Fruit fly (Drosophila melanogaster) whole organism: Measurements from ENCODE around the gene CG13603.
A peak's percentile ranks its signal among the peaks of the same experiment; 100 is the strongest.

ENCODE experiments used
- CG8478 ChIP-seq: fragments of >200 bp; optimal IDR thresholded peaks from 2 replicates; lab custom pipeline; 2018; ENCODE audit warnings: inconsistent platforms
- Dll ChIP-seq: fragments of >200 bp; optimal IDR thresholded peaks from 2 replicates; lab custom pipeline; 2017
- EcR ChIP-seq, 2 experiments: fragments of >200 bp; optimal IDR thresholded peaks; 2 replicates each; lab custom pipeline; 2017; ENCODE audit warnings: missing biosample characterization in 2 of 2, missing genetic modification characterization in 2 of 2, missing genetic modification reagents in 2 of 2
- pan ChIP-seq: fragments of >200 bp; optimal IDR thresholded peaks from 2 replicates; lab custom pipeline; 2017
- psq ChIP-seq: fragments of >200 bp; optimal IDR thresholded peaks from 2 replicates; lab custom pipeline; 2017
- usp ChIP-seq: fragments of >200 bp; optimal IDR thresholded peaks from 2 replicates; lab custom pipeline; 2017; ENCODE audit warnings: missing biosample characterization, missing genetic modification characterization, mixed read lengths

Gene CG13603

dm6 chr3R:23986479-23986930 is at the start of gene CG13603, which contains the start of gene CG5902:
Gene CG13603 (minus strand): TSS chr3R:23986569.
Gene CG5902 (plus strand): TSS chr3R:23986642.
- no peak for TF ChIP-seq pan (lab: Kevin White, UChicago)
- TF ChIP-seq psq (lab: Kevin White, UChicago), result no peak

DNA sequence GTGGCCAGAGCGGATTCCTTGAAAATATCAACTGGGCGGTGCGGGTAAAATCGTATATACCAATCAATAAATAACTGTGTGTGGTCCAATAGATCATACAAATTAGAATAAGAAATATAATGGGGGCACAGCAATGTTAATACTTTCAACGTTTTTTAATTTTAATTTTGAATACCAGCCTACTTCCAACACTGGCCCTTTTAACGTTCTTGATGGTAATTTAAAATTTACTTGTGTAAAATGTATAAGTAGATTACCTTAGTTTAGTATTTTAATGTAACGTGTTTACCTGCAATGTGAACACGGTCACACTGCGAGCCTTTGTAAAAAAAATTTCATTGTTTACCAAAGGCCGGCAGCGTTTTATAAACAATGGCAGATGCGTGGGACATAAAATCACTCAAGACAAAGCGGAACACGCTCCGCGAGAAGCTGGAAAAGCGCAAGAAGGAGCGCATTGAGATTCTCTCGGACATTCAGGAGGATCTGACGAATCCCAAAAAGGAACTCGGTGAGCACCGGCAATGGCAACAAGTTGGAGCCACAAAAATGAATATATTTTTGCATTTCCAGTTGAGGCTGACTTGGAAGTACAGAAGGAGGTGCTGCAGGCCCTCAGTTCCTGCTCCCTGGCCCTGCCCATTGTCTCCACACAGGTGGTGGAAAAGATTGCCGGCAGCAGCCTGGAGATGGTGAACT is 45.6 kb upstream of the CG13603 start, which contains the start of the genes KrT95D and Mettl3:
Gene KrT95D, minus strand, starts transcription at position 3 of the 699 bp plus-strand sequence.
Gene Mettl3, plus strand, starts transcription at position 333 of the 699 bp plus-strand sequence.
- no peak for TF ChIP-seq usp
- no peak for TF ChIP-seq EcR (GFP tag; optimal IDR thresholded peaks at IDR 0.05; lab: Kevin White, UChicago)
- TF ChIP-seq Dll, result no peak
- TF ChIP-seq CG8478 (lab: Kevin White, UChicago), result no peak
- TF ChIP-seq pan (lab: Kevin White, UChicago), result no peak
- TF ChIP-seq psq (lab: Kevin White, UChicago), result no peak

dm6 chr3R:24031019-24031824 is 44.9 kb upstream of the CG13603 start:
- no peak for TF ChIP-seq usp
- TF ChIP-seq psq (lab: Kevin White, UChicago), result no peak
- TF ChIP-seq CG8478 (lab: Kevin White, UChicago), result peak; percentile 2
- no peak for TF ChIP-seq Dll
- no peak for TF ChIP-seq EcR (GFP tag; optimal IDR thresholded peaks at IDR 0.05; lab: Kevin White, UChicago)

DNA sequence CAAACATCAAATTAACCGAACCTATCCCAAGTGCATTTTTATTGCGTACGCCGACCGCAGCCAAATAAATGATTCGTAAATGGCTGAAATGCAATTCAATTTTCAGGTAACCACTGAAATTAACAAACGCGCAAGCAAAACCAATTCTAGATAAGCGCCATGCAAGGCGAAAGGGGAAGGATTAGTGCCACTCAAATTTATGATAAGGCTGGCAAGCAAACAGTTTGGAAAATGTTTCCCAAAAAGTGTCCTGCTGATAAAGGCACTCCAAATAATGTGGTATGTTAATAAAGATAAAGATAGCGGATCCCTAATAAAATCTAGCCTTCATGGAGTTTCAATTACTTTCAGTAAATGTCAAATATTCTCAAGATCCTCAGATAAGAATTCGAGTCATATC is 40.9 kb upstream of the CG13603 start:
- TF ChIP-seq Dll, result no peak
- no peak for TF ChIP-seq EcR (GFP tag; optimal IDR thresholded peaks at IDR 0.05; lab: Kevin White, UChicago)
- no peak for TF ChIP-seq psq (lab: Kevin White, UChicago)
- TF ChIP-seq CG8478 (lab: Kevin White, UChicago), result no peak
- no peak for TF ChIP-seq usp
- TF ChIP-seq pan (lab: Kevin White, UChicago), result no peak

- TF ChIP-seq CG8478 (lab: Kevin White, UChicago) (no peak), usp (no peak)
Observed at dm6 chr3R:24026503-24026902, 40.1 kb upstream of the CG13603 start.

dm6 chr3R:24025715-24026467 is 39.5 kb upstream of the CG13603 start:
- TF ChIP-seq EcR (GFP tag; optimal IDR thresholded peaks at IDR 0.05; lab: Kevin White, UChicago), result no peak
- TF ChIP-seq usp, result no peak
- no peak for TF ChIP-seq pan (lab: Kevin White, UChicago)
- no peak for TF ChIP-seq Dll
- no peak for TF ChIP-seq psq (lab: Kevin White, UChicago)
- no peak for TF ChIP-seq CG8478 (lab: Kevin White, UChicago)

- TF ChIP-seq EcR (GFP tag; optimal IDR thresholded peaks at IDR 0.05; lab: Kevin White, UChicago), result peak in 1 of 2 experiments; percentile 72
- TF ChIP-seq usp, result no peak
- no peak for TF ChIP-seq pan (lab: Kevin White, UChicago)
Observed at dm6 chr3R:24024688-24025087, 38.3 kb upstream of the CG13603 start.

- TF ChIP-seq Dll (no peak), usp (no peak), psq (lab: Kevin White, UChicago) (no peak), pan (lab: Kevin White, UChicago) (no peak), EcR (GFP tag; optimal IDR thresholded peaks at IDR 0.05; lab: Kevin White, UChicago) (no peak), CG8478 (lab: Kevin White, UChicago) (no peak)
Observed at dm6 chr3R:24024123-24024522, 37.8 kb upstream of the CG13603 start.

- TF ChIP-seq pan (lab: Kevin White, UChicago) (no peak), Dll (no peak), psq (lab: Kevin White, UChicago) (no peak), EcR (GFP tag; optimal IDR thresholded peaks at IDR 0.05; lab: Kevin White, UChicago) (no peak), usp (no peak), CG8478 (lab: Kevin White, UChicago) (no peak)
Observed at dm6 chr3R:24021895-24022294, 35.5 kb upstream of the CG13603 start.

DNA sequence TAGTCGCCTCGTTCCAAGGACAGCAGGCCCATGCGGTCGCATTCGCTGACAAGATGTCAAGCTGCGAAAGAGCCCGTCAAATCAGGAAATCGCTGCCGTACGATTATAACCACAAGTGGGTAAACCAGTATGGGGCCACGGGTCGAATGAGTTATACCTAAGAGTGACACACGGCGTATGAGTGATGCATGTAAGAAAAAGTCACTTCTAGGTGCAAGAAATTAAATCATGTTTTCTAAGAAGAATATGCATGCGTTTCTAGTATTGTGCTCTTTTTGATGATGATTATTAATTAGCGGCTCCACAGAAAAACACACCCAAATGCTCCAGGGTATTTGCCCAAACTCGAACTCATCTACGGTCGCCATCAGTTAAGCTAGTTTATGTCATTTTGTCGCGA is 31.3 kb upstream of the CG13603 start:
- no peak for TF ChIP-seq CG8478 (lab: Kevin White, UChicago)
- TF ChIP-seq EcR (GFP tag; optimal IDR thresholded peaks at IDR 0.05; lab: Kevin White, UChicago), result no peak
- no peak for TF ChIP-seq psq (lab: Kevin White, UChicago)
- no peak for TF ChIP-seq Dll
- no peak for TF ChIP-seq usp
- TF ChIP-seq pan (lab: Kevin White, UChicago), result no peak

DNA sequence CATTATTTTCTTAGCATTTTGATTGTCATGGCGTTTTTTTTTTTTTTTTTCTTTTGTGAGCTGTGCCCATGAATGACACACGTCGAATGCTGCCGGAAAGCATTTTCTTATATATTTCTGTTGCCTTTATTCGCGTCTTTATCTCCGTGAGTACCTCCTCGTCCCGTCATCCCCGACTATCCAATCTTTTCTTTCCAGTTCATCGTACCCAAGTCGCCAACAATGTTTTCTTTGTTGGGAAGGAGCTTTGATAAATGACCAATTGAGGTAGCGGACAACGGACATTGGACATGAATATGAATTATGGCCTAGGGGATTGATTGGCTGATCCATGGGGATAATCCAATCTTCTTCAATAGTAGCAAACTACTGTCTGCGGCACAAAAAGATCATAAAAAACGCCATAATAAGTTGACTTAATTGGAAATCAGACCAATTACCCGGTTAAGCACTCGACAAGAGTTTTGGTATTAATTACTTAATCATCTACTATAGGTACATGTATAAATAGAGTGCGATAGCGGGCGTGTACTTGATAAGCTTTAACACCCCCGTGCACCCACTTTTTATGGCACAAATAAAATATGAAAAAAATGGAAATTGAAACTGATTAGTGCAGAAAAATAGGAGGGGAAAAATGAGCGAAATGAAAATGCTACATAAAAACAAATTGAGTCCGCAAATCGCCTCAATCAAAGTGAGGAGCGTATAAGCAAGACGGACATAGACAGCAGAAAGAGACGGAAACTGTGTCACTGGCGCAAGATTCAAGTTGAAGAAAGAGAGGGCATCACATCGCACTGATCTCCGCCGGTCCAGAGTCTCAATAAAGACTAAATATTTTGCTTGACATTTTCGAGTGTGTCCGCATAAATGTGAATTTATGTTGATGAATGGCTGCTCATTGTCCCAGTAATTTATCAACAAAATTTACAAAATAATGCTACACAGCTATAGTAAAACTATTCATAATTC is 29.9 kb upstream of the CG13603 start:
- TF ChIP-seq CG8478 (lab: Kevin White, UChicago) (no peak), EcR (GFP tag; optimal IDR thresholded peaks at IDR 0.05; lab: Kevin White, UChicago) (peak in 1 of 2 experiments; percentile 55)
